Worm (Caenorhabditis elegans) whole organism, young adult: ENCODE measurements around the gene srx-42.

Source experiments
- C17E4.6 ChIP-seq: fragments of 200-800 bp; sonication (Bioruptor generic); IDR thresholded peaks from 2 replicates; pipeline ENCODE4 v1.3.6; 2022; ENCODE audit warnings: missing genetic modification reagents, missing genetic modification characterization, missing compliant biosample characterization
- K12H6.12 ChIP-seq: fragments of 200-800 bp; sonication (Bioruptor generic); optimal IDR thresholded peaks from 2 replicates; lab custom pipeline; 2018; ENCODE audit warnings: mild to moderate bottlenecking, missing genetic modification characterization, missing compliant biosample characterization
- T07F8.4 ChIP-seq: sonication (generic microtip); optimal IDR thresholded peaks from 2 replicates; lab custom pipeline; 2016; ENCODE audit warnings: mild to moderate bottlenecking, missing genetic modification characterization, moderate library complexity, missing compliant biosample characterization
- T26A5.8 ChIP-seq: sonication (generic microtip); optimal IDR thresholded peaks from 2 replicates; lab custom pipeline; 2016; ENCODE audit warnings: missing genetic modification characterization, missing compliant biosample characterization
- akir-1 ChIP-seq: fragments of 200-800 bp; sonication (Bioruptor generic); optimal IDR thresholded peaks from 2 replicates; lab custom pipeline; 2018; ENCODE audit warnings: mild to moderate bottlenecking, missing genetic modification characterization, moderate library complexity, missing compliant biosample characterization
- aptf-2 ChIP-seq: fragments of 200-800 bp; sonication (Bioruptor generic); conservative IDR thresholded peaks from 2 replicates; pipeline ENCODE4 v1.3.6; 2022; ENCODE audit warnings: missing genetic modification reagents, missing genetic modification characterization, missing compliant biosample characterization
- athp-1 ChIP-seq: sonication (generic microtip); optimal IDR thresholded peaks from 2 replicates; lab custom pipeline; 2017; ENCODE audit warnings: mild to moderate bottlenecking, missing genetic modification characterization, missing compliant biosample characterization
- cebp-1 ChIP-seq, 2 experiments: fragments of 200-800 bp in 1 of 2; sonication (Bioruptor generic) in 1 of 2; sonication (generic microtip) in 1 of 2; IDR thresholded peaks in 1 of 2; optimal IDR thresholded peaks in 1 of 2; 2 replicates each; pipeline versions ENCODE4 v1.3.6 to Lab custom; 2017 to 2022; ENCODE audit warnings: missing compliant biosample characterization in 2 of 2, missing genetic modification characterization in 2 of 2, mild to moderate bottlenecking in 1 of 2, missing genetic modification reagents in 1 of 2, moderate library complexity in 1 of 2
- lsy-27 ChIP-seq: sonication (generic microtip); optimal IDR thresholded peaks from 2 replicates; lab custom pipeline; 2017; ENCODE audit warnings: missing genetic modification characterization, mild to moderate bottlenecking, missing compliant biosample characterization, antibody characterized with exemption, missing genotype, borderline replicate concordance; ENCODE audit not compliant: insufficient read depth
- mxl-1 ChIP-seq: sonication (generic microtip); optimal IDR thresholded peaks from 2 replicates; lab custom pipeline; 2016; ENCODE audit warnings: missing genetic modification characterization, missing compliant biosample characterization
- nfyb-1 ChIP-seq: fragments of 200-800 bp; sonication (Bioruptor generic); IDR thresholded peaks from 2 replicates; pipeline ENCODE4 v1.3.6; 2022; ENCODE audit warnings: missing genetic modification reagents, missing genetic modification characterization, missing compliant biosample characterization
- nhr-90 ChIP-seq: sonication (generic microtip); optimal IDR thresholded peaks from 2 replicates; lab custom pipeline; 2016; ENCODE audit warnings: missing genotype, mild to moderate bottlenecking, missing genetic modification characterization, missing compliant biosample characterization
- pha-4 ChIP-seq: fragments of 150-350 bp; sonication (generic microtip); optimal IDR thresholded peaks from 2 replicates; lab custom pipeline; 2014; ENCODE audit warnings: missing biosample characterization, missing genetic modification reagents, missing genetic modification characterization
- ztf-22 ChIP-seq: fragments of 200-800 bp; sonication (Bioruptor generic); optimal IDR thresholded peaks from 2 replicates; lab custom pipeline; 2018; ENCODE audit warnings: mild to moderate bottlenecking, missing genetic modification characterization, moderate library complexity, missing compliant biosample characterization

DNA sequence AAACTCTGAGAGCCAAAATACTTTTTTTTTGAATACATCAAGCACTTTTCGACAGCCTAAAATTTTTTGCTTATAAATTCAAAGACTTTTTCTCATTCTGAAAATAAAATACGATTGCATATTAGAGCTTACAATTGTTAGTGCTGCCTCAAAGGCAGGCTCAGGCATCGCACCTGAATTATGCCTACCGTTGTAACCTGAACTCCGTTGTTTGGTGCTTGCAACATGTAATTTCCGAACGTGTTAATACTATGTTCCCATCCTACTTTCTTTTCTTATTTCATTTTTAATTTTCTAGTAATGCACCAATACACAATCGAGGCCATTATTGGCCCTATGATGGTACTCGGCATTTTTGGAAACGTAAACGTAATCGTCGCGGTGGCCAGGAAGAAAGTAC is 33.5 kb upstream of the srx-42 start, which contains the start of gene srsx-19:
- TF ChIP-seq T26A5.8 (tag; lab: Kevin White, UChicago) (no peak), pha-4 (tag; lab: Kevin White, UChicago) (no peak), ztf-22 (no peak), cebp-1 (GFP tag; IDR thresholded peaks at IDR 0.05; lab: Robert Waterston, UW) (no peak), cebp-1 (tag; optimal IDR thresholded peaks at IDR 0.05; lab: Kevin White, UChicago) (no peak), lsy-27 (tag; lab: Kevin White, UChicago) (no peak), nfyb-1 (no peak), nhr-90 (tag; lab: Kevin White, UChicago) (no peak), aptf-2 (GFP tag; lab: Robert Waterston, UW) (no peak), K12H6.12 (no peak), akir-1 (GFP tag; lab: Kevin White, UChicago) (no peak), T07F8.4 (tag; lab: Kevin White, UChicago) (no peak), mxl-1 (tag; lab: Kevin White, UChicago) (no peak), athp-1 (no peak), C17E4.6 (GFP tag; lab: Robert Waterston, UW) (no peak)
